Worm (Caenorhabditis elegans) whole organism, early embryonic: ENCODE measurements around the gene W03C9.6.

Source experiments
- B0310.2 ChIP-seq: sonication (generic microtip); optimal IDR thresholded peaks from 2 replicates; lab custom pipeline; 2016; ENCODE audit warnings: mild to moderate bottlenecking, missing genetic modification characterization, missing compliant biosample characterization
- F13C5.2 ChIP-seq: sonication (generic microtip); optimal IDR thresholded peaks from 2 replicates; lab custom pipeline; 2017; ENCODE audit warnings: mild to moderate bottlenecking, missing genetic modification characterization, inconsistent platforms, missing compliant biosample characterization
- aly-1 ChIP-seq: sonication (generic microtip); optimal IDR thresholded peaks from 2 replicates; lab custom pipeline; 2016; ENCODE audit warnings: missing genetic modification characterization, missing compliant biosample characterization
- ama-1 ChIP-seq: fragments of 150-350 bp; optimal IDR thresholded peaks from 2 replicates; lab custom pipeline; 2014
- ceh-13 ChIP-seq: fragments of 200-800 bp; sonication (Bioruptor generic); optimal IDR thresholded peaks from 2 replicates; lab custom pipeline; 2018; ENCODE audit warnings: mild to moderate bottlenecking, missing genetic modification characterization, missing compliant biosample characterization
- ceh-36 ChIP-seq: sonication (generic microtip); optimal IDR thresholded peaks from 2 replicates; lab custom pipeline; 2016; ENCODE audit warnings: missing genetic modification characterization, inconsistent platforms, missing compliant biosample characterization
- ets-7 ChIP-seq: sonication (generic microtip); optimal IDR thresholded peaks from 2 replicates; lab custom pipeline; 2016; ENCODE audit warnings: missing genotype, missing genetic modification characterization, missing compliant biosample characterization
- flt-1 ChIP-seq: fragments of 200-800 bp; sonication (Bioruptor generic); IDR thresholded peaks from 2 replicates; pipeline ENCODE4 v1.3.6; 2022; ENCODE audit warnings: missing genetic modification characterization, missing compliant biosample characterization
- hmbx-1 ChIP-seq: sonication (generic microtip); optimal IDR thresholded peaks from 2 replicates; lab custom pipeline; 2016; ENCODE audit warnings: mild to moderate bottlenecking, missing genetic modification characterization, missing compliant biosample characterization
- hmg-4 ChIP-seq: fragments of 200-800 bp; sonication (Bioruptor generic); optimal IDR thresholded peaks from 2 replicates; lab custom pipeline; 2018; ENCODE audit warnings: mild to moderate bottlenecking, missing genetic modification characterization, missing compliant biosample characterization
- hnd-1 ChIP-seq: sonication (generic microtip); optimal IDR thresholded peaks from 2 replicates; lab custom pipeline; 2016; ENCODE audit warnings: missing genetic modification characterization, missing compliant biosample characterization
- scrt-1 ChIP-seq: fragments of 200-800 bp; sonication (Bioruptor generic); IDR thresholded peaks from 2 replicates; pipeline ENCODE4 v1.3.6; 2022; ENCODE audit warnings: missing genetic modification characterization, missing compliant biosample characterization
- tbx-37 ChIP-seq: fragments of 200-800 bp; sonication (Bioruptor generic); conservative IDR thresholded peaks from 2 replicates; pipeline ENCODE4 v1.3.6; 2022; ENCODE audit warnings: missing genetic modification reagents, missing genetic modification characterization, missing compliant biosample characterization
- tra-4 ChIP-seq: sonication (generic microtip); optimal IDR thresholded peaks from 2 replicates; lab custom pipeline; 2017; ENCODE audit warnings: missing genetic modification characterization, missing compliant biosample characterization

- peak; percentile 76 for TF ChIP-seq flt-1 (GFP tag; lab: Robert Waterston, UW)
- TF ChIP-seq hnd-1 (tag; lab: Kevin White, UChicago), result peak; percentile 23
- peak; percentile 43 for TF ChIP-seq tra-4 (tag; lab: Kevin White, UChicago)
- no peak for TF ChIP-seq ama-1 (lab: Kevin White, UChicago)
- TF ChIP-seq tbx-37 (GFP tag; lab: Robert Waterston, UW), result peak; percentile 47; the same call in 1 of the 2 replicates
- TF ChIP-seq ceh-36, result peak; percentile 44
- peak; percentile 87 for TF ChIP-seq F13C5.2
- no peak for TF ChIP-seq ets-7 (tag; lab: Kevin White, UChicago)
- TF ChIP-seq hmg-4, result peak; percentile 88
- no peak for TF ChIP-seq hmbx-1 (tag; lab: Kevin White, UChicago)
- TF ChIP-seq aly-1 (tag; lab: Kevin White, UChicago), result peak; percentile 68
- peak; percentile 69; the same call in 1 of the 2 replicates for TF ChIP-seq scrt-1 (GFP tag; lab: Robert Waterston, UW)
- no peak for TF ChIP-seq B0310.2 (tag; lab: Kevin White, UChicago)
- TF ChIP-seq ceh-13, result peak; percentile 57
Measured at ce11 chrII:11958793-11959574, 4.7 kb downstream of the W03C9.6 start.
